Worm (Caenorhabditis elegans): ENCODE results near the gene hpx-2.

hpx-2 gene

ce11 chrV:13808462-13808867, 41.8 kb upstream of the hpx-2 start (continued):
- TF ChIP-seq C38D4.7 (GFP tag; optimal IDR thresholded peaks at IDR 0.05), result no peak
- no peak for TF ChIP-seq K02D7.2 (tag; optimal IDR thresholded peaks at IDR 0.05)
- TF ChIP-seq ceh-24 (tag; optimal IDR thresholded peaks at IDR 0.05), result no peak
- peak; percentile 39 for TF ChIP-seq rnt-1 (tag; optimal IDR thresholded peaks at IDR 0.05)
- no peak for TF ChIP-seq ceh-48 (tag; optimal IDR thresholded peaks at IDR 0.05)
- peak; percentile 33 for TF ChIP-seq F13H6.1 (tag; optimal IDR thresholded peaks at IDR 0.05)
- TF ChIP-seq hlh-15 (tag; optimal IDR thresholded peaks at IDR 0.05), result no peak
- no peak for TF ChIP-seq sox-4 (tag; optimal IDR thresholded peaks at IDR 0.05)
- peak; percentile 50 for TF ChIP-seq syd-9 (tag; optimal IDR thresholded peaks at IDR 0.05)
- no peak for TF ChIP-seq ama-1 (optimal IDR thresholded peaks at IDR 0.05)
- peak; percentile 12 for TF ChIP-seq pax-1 (tag; optimal IDR thresholded peaks at IDR 0.05)
- peak; percentile 44 for TF ChIP-seq hlh-8 (tag; optimal IDR thresholded peaks at IDR 0.05)
- TF ChIP-seq unc-42 (tag; optimal IDR thresholded peaks at IDR 0.05), result peak; percentile 53

DNA sequence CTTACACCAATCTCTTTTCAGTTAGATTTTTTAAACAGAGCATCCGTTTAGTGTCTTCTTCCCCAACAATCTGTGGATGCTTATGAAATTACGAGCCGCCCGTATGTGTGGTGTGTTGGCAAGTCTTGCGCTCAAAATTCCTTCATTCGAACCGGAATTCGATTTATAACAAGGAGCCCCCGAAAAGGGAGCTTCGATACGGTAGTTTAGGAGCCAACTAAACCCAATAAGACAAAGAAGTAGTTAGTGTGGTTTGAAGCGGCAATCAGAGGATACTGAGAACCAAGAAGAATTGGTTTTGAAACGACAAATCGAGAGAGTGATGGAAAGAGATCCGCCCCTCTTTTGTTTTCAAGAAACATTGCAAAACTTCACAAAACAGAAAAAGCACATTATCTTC, 37.9 kb upstream of the hpx-2 start:
- TF ChIP-seq syd-9 (tag; optimal IDR thresholded peaks at IDR 0.05) (no peak), unc-42 (tag; optimal IDR thresholded peaks at IDR 0.05) (peak; percentile 68)

ce11 chrV:13812931-13813330, 37.3 kb upstream of the hpx-2 start, which contains the start of gene ceh-24:
Gene ceh-24, plus strand, starts transcription at chrV:13813231.
- TF ChIP-seq pax-1 (tag; optimal IDR thresholded peaks at IDR 0.05), result no peak

DNA sequence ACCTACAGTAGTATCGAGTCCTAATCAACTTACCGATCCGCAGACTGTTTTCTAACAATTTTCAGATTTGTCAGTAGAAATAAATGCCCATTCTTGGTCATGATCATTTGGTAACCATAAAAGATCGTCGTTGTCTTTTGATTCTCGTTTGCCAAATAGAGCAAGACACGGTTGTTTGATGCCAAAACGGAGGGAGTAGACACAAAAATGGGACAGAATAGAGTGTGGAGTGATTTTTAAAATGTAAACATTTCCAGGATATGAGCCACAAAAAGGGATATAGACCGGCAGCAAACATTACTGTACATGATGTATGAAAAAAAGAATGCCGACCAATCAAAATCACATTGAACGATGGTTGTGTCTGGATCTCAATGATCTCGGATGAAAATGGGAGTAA, 33.4 kb upstream of the hpx-2 start, which contains the start of gene F55B12.2:
Gene F55B12.2, minus strand, starts transcription at position 101 of the 400 bp plus-strand sequence.
- TF ChIP-seq unc-55 (GFP tag; optimal IDR thresholded peaks at IDR 0.05) (no peak), ahr-1 (tag; optimal IDR thresholded peaks at IDR 0.05) (no peak), T23F11.4 (GFP tag; optimal IDR thresholded peaks at IDR 0.05) (no peak), ceh-19 (GFP tag; optimal IDR thresholded peaks at IDR 0.05) (no peak)

DNA sequence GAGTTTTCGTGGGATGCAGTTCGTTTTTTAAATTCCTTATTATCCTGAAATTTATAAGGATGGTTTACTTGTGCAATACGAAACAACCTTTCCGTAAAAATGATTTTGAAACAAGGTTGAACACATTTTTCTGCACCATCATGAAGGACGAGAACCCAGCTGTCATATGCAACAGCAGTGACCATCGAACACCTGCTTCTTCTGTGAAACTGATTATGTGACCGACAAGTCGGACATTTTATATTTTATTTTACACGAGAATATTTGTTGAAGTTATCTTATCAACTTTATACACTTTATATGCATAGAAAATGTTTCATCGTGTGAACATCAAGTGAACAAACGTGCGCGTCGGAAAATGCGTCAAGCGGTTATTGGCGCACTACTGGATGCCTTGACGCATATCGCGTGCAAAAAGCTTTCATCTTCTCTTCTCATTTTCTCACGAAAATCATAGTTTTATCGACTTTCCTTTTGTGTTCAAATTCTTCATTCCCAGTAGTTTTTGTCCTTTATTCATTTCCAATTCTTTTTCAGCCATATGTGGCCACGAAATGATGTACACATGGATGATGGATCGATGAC, 31.4 kb upstream of the hpx-2 start, which contains the start of gene sel-10:
Gene sel-10, plus strand, starts transcription at position 538 of the 585 bp plus-strand sequence.
- no peak for TF ChIP-seq ceh-19 (GFP tag; optimal IDR thresholded peaks at IDR 0.05)
- TF ChIP-seq ceh-9 (tag; optimal IDR thresholded peaks at IDR 0.05), result no peak
- TF ChIP-seq hlh-8 (tag; optimal IDR thresholded peaks at IDR 0.05), result no peak
- TF ChIP-seq lin-11 (tag; optimal IDR thresholded peaks at IDR 0.05), result no peak
- TF ChIP-seq rnt-1 (tag; optimal IDR thresholded peaks at IDR 0.05), result peak; percentile 11
- no peak for TF ChIP-seq madf-2 (tag; optimal IDR thresholded peaks at IDR 0.05)
- TF ChIP-seq tbx-2 (tag; optimal IDR thresholded peaks at IDR 0.05), result peak; percentile 19
- TF ChIP-seq fkh-10 (GFP tag; optimal IDR thresholded peaks at IDR 0.05), result no peak
- peak; percentile 33 for TF ChIP-seq ceh-31 (tag; optimal IDR thresholded peaks at IDR 0.05)
- TF ChIP-seq F13H6.1 (tag; optimal IDR thresholded peaks at IDR 0.05), result no peak
- no peak for TF ChIP-seq ceh-14 (tag; optimal IDR thresholded peaks at IDR 0.05)
- no peak for TF ChIP-seq ceh-30 (tag; optimal IDR thresholded peaks at IDR 0.05)
- TF ChIP-seq tbx-7 (tag; optimal IDR thresholded peaks at IDR 0.05), result no peak
- TF ChIP-seq ceh-48 (tag; optimal IDR thresholded peaks at IDR 0.05), result peak; percentile 7
- TF ChIP-seq sox-4 (tag; optimal IDR thresholded peaks at IDR 0.05), result no peak
- TF ChIP-seq pros-1 (tag; optimal IDR thresholded peaks at IDR 0.05), result no peak
- TF ChIP-seq nhr-232 (tag; optimal IDR thresholded peaks at IDR 0.05), result no peak
- no peak for TF ChIP-seq ceh-45 (GFP tag; IDR thresholded peaks at IDR 0.05)
- no peak for TF ChIP-seq pag-3 (tag; optimal IDR thresholded peaks at IDR 0.05; ENCODE audit: borderline replicate concordance)
- no peak for TF ChIP-seq pax-1 (tag; optimal IDR thresholded peaks at IDR 0.05)
- no peak for TF ChIP-seq hlh-13 (GFP tag; optimal IDR thresholded peaks at IDR 0.05)
- TF ChIP-seq ztf-16 (tag; optimal IDR thresholded peaks at IDR 0.05), result no peak
- TF ChIP-seq ref-2 (tag; optimal IDR thresholded peaks at IDR 0.05), result no peak
- TF ChIP-seq hlh-6 (tag; optimal IDR thresholded peaks at IDR 0.05), result no peak
- no peak for TF ChIP-seq odd-2 (tag; optimal IDR thresholded peaks at IDR 0.05)
- TF ChIP-seq ceh-2 (tag; optimal IDR thresholded peaks at IDR 0.05), result no peak
- no peak for TF ChIP-seq zip-5 (tag; optimal IDR thresholded peaks at IDR 0.05)
- no peak for TF ChIP-seq hlh-15 (tag; optimal IDR thresholded peaks at IDR 0.05)
- peak; percentile 25 for TF ChIP-seq nfya-1 (tag; optimal IDR thresholded peaks at IDR 0.05)
- TF ChIP-seq ceh-6 (GFP tag; optimal IDR thresholded peaks at IDR 0.05), result no peak
- TF ChIP-seq nhr-11 (tag; optimal IDR thresholded peaks at IDR 0.05), result no peak
- peak; percentile 41 for TF ChIP-seq elt-2 (tag; optimal IDR thresholded peaks at IDR 0.05)
- TF ChIP-seq K09A11.1 (tag; optimal IDR thresholded peaks at IDR 0.05; ENCODE audit: insufficient read depth), result no peak
- no peak for TF ChIP-seq T23F11.4 (GFP tag; optimal IDR thresholded peaks at IDR 0.05)
- no peak for TF ChIP-seq dmd-4 (tag; optimal IDR thresholded peaks at IDR 0.05; ENCODE audit: borderline replicate concordance)

Data from whole organism, late embryonic.